Fruit fly (Drosophila melanogaster) whole organism, pupa: ENCODE data around the gene CG13127.

Source experiments
- CG13204 ChIP-seq: fragments of 200-800 bp; sonication (Bioruptor generic); optimal IDR thresholded peaks from 2 replicates; lab custom pipeline; 2018; ENCODE audit warnings: missing biosample characterization, mild to moderate bottlenecking, missing genetic modification characterization, moderate library complexity
- CG8159 ChIP-seq: fragments of 200-800 bp; sonication (Bioruptor generic); optimal IDR thresholded peaks from 3 replicates; lab custom pipeline; 2018; ENCODE audit warnings: missing biosample characterization, mild to moderate bottlenecking, missing genetic modification characterization, moderate library complexity

dm6 chr2L:9988201-9988990 is 38.1 kb upstream of the CG13127 start:
- TF ChIP-seq CG13204 (GFP tag; lab: Kevin White, UChicago) (no peak), CG8159 (tag; lab: Kevin White, UChicago) (no peak)
